Fruit fly (Drosophila melanogaster) Kc167 (cell line): ENCODE results near the gene CG31221.

ENCODE experiments used
- Myc ChIP-seq: fragments of >200 bp; optimal IDR thresholded peaks from 2 replicates; lab custom pipeline; 2017; ENCODE audit warnings: missing external identifiers
- Sin3A ChIP-seq: fragments of >200 bp; optimal IDR thresholded peaks from 2 replicates; lab custom pipeline; 2018; ENCODE audit warnings: missing external identifiers
- h ChIP-seq: fragments of >200 bp; optimal IDR thresholded peaks from 3 replicates; lab custom pipeline; 2018; ENCODE audit warnings: missing external identifiers
- insv ChIP-seq: fragments of >200 bp; optimal IDR thresholded peaks from 3 replicates; lab custom pipeline; 2018; ENCODE audit warnings: missing external identifiers
- psq ChIP-seq: fragments of >200 bp; optimal IDR thresholded peaks from 2 replicates; lab custom pipeline; 2017; ENCODE audit warnings: missing external identifiers
- ttk ChIP-seq: sonication (Bioruptor generic); optimal IDR thresholded peaks from 2 replicates; lab custom pipeline; 2017; ENCODE audit warnings: missing external identifiers

Gene CG31221

dm6 chr3R:19470607-19471006 lies 58.1 kb downstream of the CG31221 start:
- TF ChIP-seq insv (lab: Kevin White, UChicago), result no peak

dm6 chr3R:19472218-19472617 lies 59.7 kb downstream of the CG31221 start:
- no peak for TF ChIP-seq h (lab: Kevin White, UChicago)
- TF ChIP-seq Sin3A, result no peak
- TF ChIP-seq psq (lab: Kevin White, UChicago), result no peak
- TF ChIP-seq insv (lab: Kevin White, UChicago), result no peak
- TF ChIP-seq ttk (lab: Kevin White, UChicago), result no peak
- no peak for TF ChIP-seq Myc (lab: Kevin White, UChicago)

- TF ChIP-seq Myc (lab: Kevin White, UChicago) (no peak), h (lab: Kevin White, UChicago) (no peak), psq (lab: Kevin White, UChicago) (no peak), Sin3A (no peak), insv (lab: Kevin White, UChicago) (no peak)
Measured at dm6 chr3R:19474128-19474527, 61.6 kb downstream of the CG31221 start.

- TF ChIP-seq h (lab: Kevin White, UChicago), result no peak
- no peak for TF ChIP-seq insv (lab: Kevin White, UChicago)
- TF ChIP-seq Sin3A, result no peak
- TF ChIP-seq psq (lab: Kevin White, UChicago), result no peak
- TF ChIP-seq Myc (lab: Kevin White, UChicago), result no peak
- no peak for TF ChIP-seq ttk (lab: Kevin White, UChicago)
Measured at dm6 chr3R:19476484-19476883, 64.0 kb downstream of the CG31221 start.

- TF ChIP-seq Myc (lab: Kevin White, UChicago), result no peak
- TF ChIP-seq insv (lab: Kevin White, UChicago), result no peak
- no peak for TF ChIP-seq h (lab: Kevin White, UChicago)
- TF ChIP-seq Sin3A, result no peak
- TF ChIP-seq ttk (lab: Kevin White, UChicago), result no peak
- no peak for TF ChIP-seq psq (lab: Kevin White, UChicago)
Measured at dm6 chr3R:19486422-19486821, 73.9 kb downstream of the CG31221 start.

dm6 chr3R:19489963-19490362 lies 77.5 kb downstream of the CG31221 start:
- TF ChIP-seq h (lab: Kevin White, UChicago) (no peak), Sin3A (no peak), psq (lab: Kevin White, UChicago) (no peak), insv (lab: Kevin White, UChicago) (no peak), ttk (lab: Kevin White, UChicago) (no peak), Myc (lab: Kevin White, UChicago) (no peak)

dm6 chr3R:19490996-19491395 lies 78.5 kb downstream of the CG31221 start, which contains the start of gene CG15025:
Gene CG15025 (minus strand): TSS chr3R:19491115.
- TF ChIP-seq psq (lab: Kevin White, UChicago), result no peak
- TF ChIP-seq Sin3A, result no peak

- TF ChIP-seq h (lab: Kevin White, UChicago), result no peak
- TF ChIP-seq insv (lab: Kevin White, UChicago), result no peak
- no peak for TF ChIP-seq Sin3A
- TF ChIP-seq ttk (lab: Kevin White, UChicago), result no peak
- TF ChIP-seq Myc (lab: Kevin White, UChicago), result no peak
- no peak for TF ChIP-seq psq (lab: Kevin White, UChicago)
Measured at dm6 chr3R:19492400-19492799, 79.9 kb downstream of the CG31221 start.

dm6 chr3R:19495217-19495616 lies 82.7 kb downstream of the CG31221 start:
- no peak for TF ChIP-seq Myc (lab: Kevin White, UChicago)
- TF ChIP-seq psq (lab: Kevin White, UChicago), result no peak
- TF ChIP-seq h (lab: Kevin White, UChicago), result no peak
- TF ChIP-seq Sin3A, result no peak
- TF ChIP-seq insv (lab: Kevin White, UChicago), result no peak
- no peak for TF ChIP-seq ttk (lab: Kevin White, UChicago)

dm6 chr3R:19498672-19499373 lies 86.3 kb downstream of the CG31221 start:
- TF ChIP-seq psq (lab: Kevin White, UChicago) (no peak), insv (lab: Kevin White, UChicago) (no peak), h (lab: Kevin White, UChicago) (no peak), ttk (lab: Kevin White, UChicago) (no peak), Myc (lab: Kevin White, UChicago) (no peak), Sin3A (no peak)

- TF ChIP-seq Myc (lab: Kevin White, UChicago) (no peak), insv (lab: Kevin White, UChicago) (no peak), h (lab: Kevin White, UChicago) (no peak), ttk (lab: Kevin White, UChicago) (no peak), Sin3A (no peak)
Measured at dm6 chr3R:19499374-19499703, 86.8 kb downstream of the CG31221 start.

dm6 chr3R:19499776-19500175 lies 87.3 kb downstream of the CG31221 start:
- TF ChIP-seq insv (lab: Kevin White, UChicago), result no peak

dm6 chr3R:19500588-19500987 lies 88.1 kb downstream of the CG31221 start:
- TF ChIP-seq psq (lab: Kevin White, UChicago) (no peak), h (lab: Kevin White, UChicago) (no peak), insv (lab: Kevin White, UChicago) (no peak)
